Worm (Caenorhabditis elegans) whole organism, L2 larva: ENCODE measurements around the gene nhr-281.

Source experiments
- F13H6.1 ChIP-seq: sonication (generic microtip); optimal IDR thresholded peaks from 2 replicates; lab custom pipeline; 2016; ENCODE audit warnings: missing genetic modification characterization, missing compliant biosample characterization
- R02D3.7 ChIP-seq: fragments of 150-350 bp; optimal IDR thresholded peaks from 2 replicates; lab custom pipeline; 2014; ENCODE audit warnings: missing biosample characterization, missing genetic modification characterization
- aly-2 ChIP-seq: fragments of 150-350 bp; optimal IDR thresholded peaks from 2 replicates; lab custom pipeline; 2014; ENCODE audit warnings: missing biosample characterization, missing genetic modification characterization
- nhr-10 ChIP-seq: sonication (generic microtip); optimal IDR thresholded peaks from 2 replicates; lab custom pipeline; 2017; ENCODE audit warnings: missing biosample characterization, missing genetic modification characterization
- nhr-12 ChIP-seq: fragments of 150-350 bp; optimal IDR thresholded peaks from 2 replicates; lab custom pipeline; 2014; ENCODE audit warnings: missing biosample characterization, missing genetic modification characterization
- nhr-237 ChIP-seq: fragments of 150-350 bp; optimal IDR thresholded peaks from 2 replicates; lab custom pipeline; 2014; ENCODE audit warnings: missing biosample characterization, missing genetic modification characterization

- TF ChIP-seq R02D3.7 = no peak
- no peak for TF ChIP-seq nhr-237
- TF ChIP-seq nhr-10 = no peak
- no peak for TF ChIP-seq aly-2 (tag; lab: Kevin White, UChicago)
- no peak for TF ChIP-seq nhr-12
- no peak for TF ChIP-seq F13H6.1
Observed at ce11 chrX:14145634-14146033, 32.4 kb upstream of the nhr-281 start.
